Fruit fly (Drosophila melanogaster) whole organism, embryonic: ENCODE data around the gene pico.

ENCODE experiments used
- Asciz ChIP-seq: fragments of 200-800 bp; sonication (Bioruptor generic); optimal IDR thresholded peaks from 2 replicates; lab custom pipeline; 2017; ENCODE audit warnings: missing biosample characterization, mild to moderate bottlenecking, missing genetic modification characterization, missing genetic modification reagents
- Bgb ChIP-seq: fragments of 200-800 bp; sonication (Bioruptor generic); IDR thresholded peaks from 2 replicates; pipeline ENCODE4 v1.3.6; 2022; ENCODE audit warnings: missing biosample characterization, missing genetic modification characterization; ENCODE audit not compliant: partially characterized antibody
- CG10462 ChIP-seq: fragments of 200-800 bp; sonication (Bioruptor generic); optimal IDR thresholded peaks from 2 replicates; lab custom pipeline; 2016; ENCODE audit warnings: missing biosample characterization, missing genetic modification characterization
- CG11456 ChIP-seq: fragments of 200-800 bp; sonication (Bioruptor generic); IDR thresholded peaks from 3 replicates; pipeline ENCODE4 v1.3.6; 2022; ENCODE audit warnings: missing biosample characterization, missing genetic modification characterization
- CG12659 ChIP-seq: fragments of 200-800 bp; sonication (Bioruptor generic); optimal IDR thresholded peaks from 3 replicates; lab custom pipeline; 2017; ENCODE audit warnings: mild to moderate bottlenecking, missing biosample characterization, missing genetic modification reagents, missing genetic modification characterization
- CG12769 ChIP-seq: fragments of 200-800 bp; sonication (Bioruptor generic); optimal IDR thresholded peaks from 2 replicates; lab custom pipeline; 2019; ENCODE audit warnings: missing biosample characterization, mild to moderate bottlenecking, missing genetic modification characterization, moderate library complexity
- CG13894 ChIP-seq: fragments of 200-800 bp; sonication (Bioruptor generic); optimal IDR thresholded peaks from 3 replicates; lab custom pipeline; 2018; ENCODE audit warnings: missing biosample characterization, mild to moderate bottlenecking, missing genetic modification characterization, moderate library complexity
- CG15479 ChIP-seq: fragments of 200-800 bp; sonication (Bioruptor generic); optimal IDR thresholded peaks from 3 replicates; lab custom pipeline; 2019; ENCODE audit warnings: missing biosample characterization, mild to moderate bottlenecking, missing genetic modification characterization, moderate library complexity
- CG16813 ChIP-seq: fragments of 200-800 bp; sonication (Bioruptor generic); IDR thresholded peaks from 3 replicates; pipeline ENCODE4 v1.3.6; 2022; ENCODE audit warnings: missing biosample characterization, missing genetic modification characterization; ENCODE audit not compliant: partially characterized antibody
- CG16863 ChIP-seq: fragments of 200-800 bp; sonication (Bioruptor generic); optimal IDR thresholded peaks from 3 replicates; lab custom pipeline; 2016; ENCODE audit warnings: missing biosample characterization, missing genetic modification characterization
- CG17829 ChIP-seq: fragments of 200-800 bp; optimal IDR thresholded peaks from 2 replicates; lab custom pipeline; 2019; ENCODE audit warnings: missing biosample characterization, mild to moderate bottlenecking, missing genetic modification characterization, moderate library complexity
- CG2875 ChIP-seq: fragments of 200-800 bp; sonication (Bioruptor generic); optimal IDR thresholded peaks from 2 replicates; lab custom pipeline; 2017; ENCODE audit warnings: missing biosample characterization, mild to moderate bottlenecking, missing genetic modification characterization, missing genetic modification reagents
- CG3065 ChIP-seq: fragments of 200-800 bp; sonication (Bioruptor generic); optimal IDR thresholded peaks from 2 replicates; lab custom pipeline; 2016; ENCODE audit warnings: missing biosample characterization, missing genetic modification characterization
- CG32532 ChIP-seq: fragments of 200-800 bp; sonication (Bioruptor generic); IDR thresholded peaks from 2 replicates; pipeline ENCODE4 v1.3.6; 2022; ENCODE audit warnings: missing biosample characterization, missing genetic modification characterization
- CG4328 ChIP-seq: fragments of 200-800 bp; sonication (Bioruptor generic); optimal IDR thresholded peaks from 3 replicates; lab custom pipeline; 2017; ENCODE audit warnings: missing biosample characterization, missing genetic modification reagents, missing genetic modification characterization
- CG4617 ChIP-seq: fragments of 200-800 bp; sonication (Bioruptor generic); optimal IDR thresholded peaks from 3 replicates; lab custom pipeline; 2016; ENCODE audit warnings: missing biosample characterization, missing genetic modification characterization, borderline replicate concordance
- CG6175 ChIP-seq: fragments of 200-800 bp; sonication (Bioruptor generic); IDR thresholded peaks from 3 replicates; pipeline ENCODE4 v1.3.6; 2022; ENCODE audit warnings: missing biosample characterization, missing genetic modification characterization
- CG6272 ChIP-seq: fragments of 200-800 bp; sonication (Bioruptor generic); IDR thresholded peaks from 2 replicates; pipeline ENCODE4 v1.3.6; 2022; ENCODE audit warnings: missing biosample characterization, missing genetic modification characterization
- CG8478 ChIP-seq: fragments of >200 bp; optimal IDR thresholded peaks from 2 replicates; lab custom pipeline; 2018
- CG9609 ChIP-seq: fragments of 200-800 bp; sonication (Bioruptor generic); optimal IDR thresholded peaks from 3 replicates; lab custom pipeline; 2016; ENCODE audit warnings: missing biosample characterization, missing genetic modification characterization
- CG9932 ChIP-seq: fragments of 200-800 bp; sonication (Bioruptor generic); IDR thresholded peaks from 2 replicates; pipeline ENCODE4 v1.3.6; 2022; ENCODE audit warnings: missing biosample characterization, missing genetic modification characterization
- Dip3 ChIP-seq: fragments of 200-800 bp; sonication (Bioruptor generic); optimal IDR thresholded peaks from 3 replicates; lab custom pipeline; 2016; ENCODE audit warnings: missing biosample characterization, missing genetic modification characterization
- E2f2 ChIP-seq: fragments of 200-800 bp; sonication (Bioruptor generic); IDR thresholded peaks from 2 replicates; pipeline ENCODE4 v1.3.6; 2022; ENCODE audit warnings: missing biosample characterization, missing genetic modification characterization
- Gug ChIP-seq: fragments of 200-800 bp; sonication (Bioruptor generic); IDR thresholded peaks from 4 replicates; pipeline ENCODE4 v1.3.6; 2022; ENCODE audit warnings: missing biosample characterization, missing genetic modification characterization
- HHEX ChIP-seq: fragments of 200-800 bp; sonication (Bioruptor generic); optimal IDR thresholded peaks from 3 replicates; lab custom pipeline; 2017; ENCODE audit warnings: missing biosample characterization, mild to moderate bottlenecking, missing genetic modification characterization, missing genetic modification reagents
- Hand ChIP-seq: fragments of 200-800 bp; sonication (Bioruptor generic); optimal IDR thresholded peaks from 2 replicates; lab custom pipeline; 2017; ENCODE audit warnings: mild to moderate bottlenecking, missing biosample characterization, missing genetic modification reagents, missing genetic modification characterization
- Hmr ChIP-seq: fragments of 200-800 bp; sonication (Bioruptor generic); optimal IDR thresholded peaks from 3 replicates; lab custom pipeline; 2017; ENCODE audit warnings: mild to moderate bottlenecking, missing biosample characterization, missing genetic modification reagents, missing genetic modification characterization
- Hr3 ChIP-seq: fragments of 200-800 bp; sonication (Bioruptor generic); optimal IDR thresholded peaks from 3 replicates; lab custom pipeline; 2016; ENCODE audit warnings: missing biosample characterization, missing genetic modification characterization
- MBD-R2 ChIP-seq: fragments of 200-800 bp; sonication (Bioruptor generic); IDR thresholded peaks from 2 replicates; pipeline ENCODE4 v1.3.6; 2022; ENCODE audit warnings: missing biosample characterization, missing genetic modification characterization
- Side ChIP-seq: fragments of 200-800 bp; sonication (Bioruptor generic); optimal IDR thresholded peaks from 2 replicates; lab custom pipeline; 2016; ENCODE audit warnings: missing biosample characterization, missing genetic modification characterization
- bigmax ChIP-seq: fragments of 200-800 bp; sonication (Bioruptor generic); optimal IDR thresholded peaks from 2 replicates; lab custom pipeline; 2018; ENCODE audit warnings: missing biosample characterization, mild to moderate bottlenecking, missing genetic modification characterization
- btn ChIP-seq: fragments of 200-800 bp; sonication (Bioruptor generic); optimal IDR thresholded peaks from 2 replicates; lab custom pipeline; 2016; ENCODE audit warnings: missing biosample characterization, missing genetic modification characterization
- cato ChIP-seq: fragments of 200-800 bp; sonication (Bioruptor generic); optimal IDR thresholded peaks from 2 replicates; lab custom pipeline; 2016; ENCODE audit warnings: missing biosample characterization, missing genetic modification characterization, borderline replicate concordance
- chinmo ChIP-seq: fragments of 200-800 bp; sonication (Bioruptor generic); IDR thresholded peaks from 4 replicates; pipeline ENCODE4 v1.3.6; 2022; ENCODE audit warnings: missing biosample characterization, missing genetic modification characterization; ENCODE audit not compliant: partially characterized antibody
- chn ChIP-seq: fragments of 200-800 bp; sonication (Bioruptor generic); optimal IDR thresholded peaks from 2 replicates; lab custom pipeline; 2016; ENCODE audit warnings: missing biosample characterization, missing genetic modification characterization
- ci ChIP-seq: fragments of 200-800 bp; sonication (Bioruptor generic); IDR thresholded peaks from 3 replicates; pipeline ENCODE4 v1.3.6; 2022; ENCODE audit warnings: missing biosample characterization, missing genetic modification characterization
- danr ChIP-seq: fragments of 200-800 bp; sonication (Bioruptor generic); IDR thresholded peaks from 2 replicates; pipeline ENCODE4 v1.3.6; 2022; ENCODE audit warnings: missing biosample characterization, missing genetic modification characterization
- gce ChIP-seq: fragments of 200-800 bp; sonication (Bioruptor generic); IDR thresholded peaks from 3 replicates; pipeline ENCODE4 v1.3.6; 2022; ENCODE audit warnings: missing biosample characterization, missing genetic modification characterization
- gsb ChIP-seq: fragments of 200-800 bp; sonication (Bioruptor generic); IDR thresholded peaks from 2 replicates; pipeline ENCODE4 v1.3.6; 2022; ENCODE audit warnings: missing biosample characterization, missing genetic modification characterization
- ham ChIP-seq: fragments of 200-800 bp; sonication (Bioruptor generic); IDR thresholded peaks from 2 replicates; pipeline ENCODE4 v1.3.6; 2022; ENCODE audit warnings: missing biosample characterization, missing genetic modification characterization
- her ChIP-seq: fragments of 200-800 bp; sonication (Bioruptor generic); optimal IDR thresholded peaks from 2 replicates; lab custom pipeline; 2016; ENCODE audit warnings: missing biosample characterization, missing genetic modification characterization
- inv ChIP-seq: fragments of 200-800 bp; sonication (Bioruptor generic); IDR thresholded peaks from 2 replicates; pipeline ENCODE4 v1.3.6; 2022; ENCODE audit warnings: missing biosample characterization, missing genetic modification characterization; ENCODE audit not compliant: partially characterized antibody
- jing ChIP-seq: fragments of 200-800 bp; sonication (Bioruptor generic); optimal IDR thresholded peaks from 2 replicates; lab custom pipeline; 2018; ENCODE audit warnings: missing biosample characterization, mild to moderate bottlenecking, missing genetic modification characterization
- otp ChIP-seq: fragments of 200-800 bp; sonication (Bioruptor generic); IDR thresholded peaks from 3 replicates; pipeline ENCODE4, ENCODE4 v1.3.6; 2022; ENCODE audit warnings: missing biosample characterization, missing genetic modification characterization
- phol ChIP-seq: fragments of 200-800 bp; sonication (Bioruptor generic); optimal IDR thresholded peaks from 3 replicates; lab custom pipeline; 2018; ENCODE audit warnings: missing biosample characterization, mild to moderate bottlenecking, missing genetic modification characterization, moderate library complexity
- sens ChIP-seq: fragments of 200-800 bp; sonication (Bioruptor generic); peaks from one replicate; lab custom pipeline; 2016; ENCODE audit warnings: missing biosample characterization, missing genetic modification characterization
- stwl ChIP-seq: fragments of 200-800 bp; sonication (Bioruptor generic); optimal IDR thresholded peaks from 3 replicates; lab custom pipeline; 2018; ENCODE audit warnings: missing biosample characterization, mild to moderate bottlenecking, missing genetic modification characterization, moderate library complexity
- tap ChIP-seq: fragments of 200-800 bp; optimal IDR thresholded peaks from 3 replicates; lab custom pipeline; 2019; ENCODE audit warnings: missing biosample characterization, mild to moderate bottlenecking, missing genetic modification characterization, moderate library complexity
- unpg ChIP-seq: fragments of 200-800 bp; sonication (Bioruptor generic); optimal IDR thresholded peaks from 3 replicates; lab custom pipeline; 2018; ENCODE audit warnings: missing biosample characterization, mild to moderate bottlenecking, missing genetic modification characterization, moderate library complexity
- zfh2 ChIP-seq: fragments of 200-800 bp; sonication (Bioruptor generic); optimal IDR thresholded peaks from 2 replicates; lab custom pipeline; 2016; ENCODE audit warnings: missing biosample characterization, missing genetic modification characterization

pico gene

dm6 chrX:19846701-19847383 is 5.0 kb downstream of the pico start (continued):
- TF ChIP-seq CG4617 (GFP tag; lab: Kevin White, UChicago) (peak; percentile 86), CG12659 (GFP tag; lab: Kevin White, UChicago) (peak; percentile 95), gce (peak; percentile 86; the same call in 2 of the 3 replicates), CG9609 (GFP tag; lab: Kevin White, UChicago) (peak; percentile 95), CG16863 (GFP tag; lab: Kevin White, UChicago) (peak; percentile 96), chn (GFP tag; lab: Kevin White, UChicago) (peak; percentile 94), CG13894 (tag; lab: Kevin White, UChicago) (peak; percentile 82), Asciz (peak; percentile 76), CG17829 (peak; percentile 95), Gug (GFP tag; lab: Robert Waterston, UW) (peak; percentile 94), CG3065 (GFP tag; lab: Kevin White, UChicago) (peak; percentile 75), CG11456 (GFP tag; lab: Robert Waterston, UW) (peak; percentile 93), sens (GFP tag; lab: Kevin White, UChicago) (peak; percentile 99), inv (GFP tag; lab: Robert Waterston, UW) (no peak), bigmax (GFP tag; lab: Kevin White, UChicago) (peak; percentile 60), CG4328 (peak; percentile 87), CG6272 (GFP tag; lab: Robert Waterston, UW) (peak; percentile 92), phol (tag; lab: Kevin White, UChicago) (peak; percentile 94), otp (peak; percentile 95), CG8478 (lab: Kevin White, UChicago) (no peak), Hmr (GFP tag; lab: Kevin White, UChicago) (peak; percentile 90), Side (peak; percentile 94), danr (GFP tag; lab: Robert Waterston, UW) (peak; percentile 89), E2f2 (GFP tag; lab: Robert Waterston, UW) (peak; percentile 78), her (GFP tag; lab: Kevin White, UChicago) (peak; percentile 92), CG2875 (GFP tag; lab: Kevin White, UChicago) (peak; percentile 91), stwl (tag; lab: Kevin White, UChicago) (peak; percentile 14), CG10462 (GFP tag; lab: Kevin White, UChicago) (peak; percentile 87), MBD-R2 (GFP tag; lab: Robert Waterston, UW) (peak; percentile 76), cato (GFP tag; lab: Kevin White, UChicago) (peak; percentile 88), btn (GFP tag; lab: Kevin White, UChicago) (peak; percentile 93), zfh2 (GFP tag; lab: Kevin White, UChicago) (peak; percentile 80), CG12769 (tag; lab: Kevin White, UChicago) (peak; percentile 97), CG9932 (GFP tag; lab: Robert Waterston, UW) (peak; percentile 86), CG32532 (peak; percentile 91), CG6175 (GFP tag; lab: Robert Waterston, UW) (peak; percentile 85), Hand (peak; percentile 71), ham (peak; percentile 78), unpg (GFP tag; lab: Kevin White, UChicago) (peak; percentile 95), tap (peak; percentile 94), jing (GFP tag; lab: Kevin White, UChicago) (peak; percentile 93), ci (peak; percentile 97), HHEX (peak; percentile 95), chinmo (no peak), Bgb (no peak), Dip3 (peak; percentile 73), gsb (peak; percentile 93), CG16813 (no peak), Hr3 (GFP tag; lab: Kevin White, UChicago) (peak; percentile 94), CG15479 (GFP tag; lab: Kevin White, UChicago) (no peak)
